Fruit fly (Drosophila melanogaster): ENCODE data around the gene CG13901.

CG13901 gene

dm6 chr3L:802700-803273 lies 34.8 kb downstream of the CG13901 start (continued):
- TF ChIP-seq CG14965 (GFP tag; optimal IDR thresholded peaks at IDR 0.05; ENCODE audit: borderline replicate concordance) (no peak), fu2 (GFP tag; optimal IDR thresholded peaks at IDR 0.05) (peak; percentile 85), gcm (GFP tag; optimal IDR thresholded peaks at IDR 0.05) (peak; percentile 85), ftz-f1 (GFP tag; optimal IDR thresholded peaks at IDR 0.05) (no peak), H15 (GFP tag; IDR thresholded peaks at IDR 0.05) (peak; percentile 90), Myb (GFP tag; optimal IDR thresholded peaks at IDR 0.05) (peak; percentile 78), CG11696 (GFP tag; IDR thresholded peaks at IDR 0.05) (peak; percentile 78), CG14441 (GFP tag; IDR thresholded peaks at IDR 0.05) (peak; percentile 90), CG10565 (GFP tag; optimal IDR thresholded peaks at IDR 0.05) (peak; percentile 59), CG7745 (tag; optimal IDR thresholded peaks at IDR 0.05) (no peak), ttk (GFP tag; IDR thresholded peaks at IDR 0.05) (peak; percentile 91), Camta (GFP tag; optimal IDR thresholded peaks at IDR 0.05) (peak; percentile 83), CG3847 (GFP tag; IDR thresholded peaks at IDR 0.05) (peak; percentile 87), CG7357 (GFP tag; IDR thresholded peaks at IDR 0.05) (peak; percentile 76), zfh1 (GFP tag; IDR thresholded peaks at IDR 0.05) (peak; percentile 96), CG6654 (GFP tag; optimal IDR thresholded peaks at IDR 0.05) (peak; percentile 59), CG10654 (GFP tag; optimal IDR thresholded peaks at IDR 0.05) (peak; percentile 80), CG4404 (GFP tag; IDR thresholded peaks at IDR 0.05) (peak; percentile 83), Side (GFP tag; optimal IDR thresholded peaks at IDR 0.05) (peak; percentile 88), CG17328 (GFP tag; IDR thresholded peaks at IDR 0.05) (peak; percentile 94), CG16813 (GFP tag; IDR thresholded peaks at IDR 0.05; ENCODE audit: partially characterized antibody) (no peak), ssp (GFP tag; IDR thresholded peaks at IDR 0.05) (peak; percentile 80), CG8944 (GFP tag; optimal IDR thresholded peaks at IDR 0.05) (peak; percentile 89), croc (GFP tag; conservative IDR thresholded peaks at IDR 0.05) (peak; percentile 81), Sry-δ (GFP tag; optimal IDR thresholded peaks at IDR 0.05) (peak; percentile 44), CHES-1-like (GFP tag; optimal IDR thresholded peaks at IDR 0.05) (peak; percentile 85), klu (GFP tag; IDR thresholded peaks at IDR 0.05) (peak; percentile 83), CG2199 (GFP tag; IDR thresholded peaks at IDR 0.05) (peak; percentile 94), CG7987 (GFP tag; optimal IDR thresholded peaks at IDR 0.05) (peak; percentile 64), CG8359 (GFP tag; optimal IDR thresholded peaks at IDR 0.05; ENCODE audit: borderline replicate concordance) (peak; percentile 54), sqz (GFP tag; optimal IDR thresholded peaks at IDR 0.05) (peak; percentile 62), CG16863 (GFP tag; optimal IDR thresholded peaks at IDR 0.05) (peak; percentile 90), CG18262 (tag; optimal IDR thresholded peaks at IDR 0.05) (peak; percentile 80), jigr1 (GFP tag; IDR thresholded peaks at IDR 0.05) (peak; percentile 76; the same call in 2 of the 3 replicates), Bgb (GFP tag; IDR thresholded peaks at IDR 0.05; ENCODE audit: partially characterized antibody) (no peak), CG1233 (GFP tag; optimal IDR thresholded peaks at IDR 0.05) (peak; percentile 70), pum (GFP tag; optimal IDR thresholded peaks at IDR 0.05) (peak; percentile 83), Gsc (GFP tag; IDR thresholded peaks at IDR 0.05) (peak; percentile 77), Deaf1 (tag; optimal IDR thresholded peaks at IDR 0.05) (peak; percentile 62), CG4730 (GFP tag; IDR thresholded peaks at IDR 0.05) (peak; percentile 74), Ptx1 (GFP tag; IDR thresholded peaks at IDR 0.05) (peak; percentile 92), Hmx (GFP tag; optimal IDR thresholded peaks at IDR 0.05) (peak; percentile 51), Max (GFP tag; optimal IDR thresholded peaks at IDR 0.05) (peak; percentile 77), sna (GFP tag; IDR thresholded peaks at IDR 0.05; ENCODE audit: partially characterized antibody) (no peak), hth (optimal IDR thresholded peaks at IDR 0.05) (no peak), tap (tag; optimal IDR thresholded peaks at IDR 0.05) (peak; percentile 71), Ets65A (GFP tag) (peak; percentile 99), CG42726 (GFP tag; IDR thresholded peaks at IDR 0.05; ENCODE audit: partially characterized antibody) (no peak), CG15011 (GFP tag; optimal IDR thresholded peaks at IDR 0.05) (peak; percentile 76), CG1529 (GFP tag; optimal IDR thresholded peaks at IDR 0.05) (peak; percentile 77), B-H1 (GFP tag; IDR thresholded peaks at IDR 0.05) (peak; percentile 89)

Measured in whole organism, embryonic.